Worm (Caenorhabditis elegans) whole organism, L3 larva: ENCODE measurements around the gene C07A9.5.
"Not testable (repeated sequence)": the region's sequence is repeated elsewhere in the genome, so short reads cannot be mapped to it uniquely, and the experiment has no call there.

Experiments used
- R02D3.7 ChIP-seq: fragments of 150-350 bp; optimal IDR thresholded peaks from 2 replicates; lab custom pipeline; 2014; ENCODE audit warnings: missing biosample characterization, missing genetic modification characterization
- ZK546.5 ChIP-seq: sonication (generic microtip); optimal IDR thresholded peaks from 2 replicates; lab custom pipeline; 2017; ENCODE audit warnings: missing biosample characterization, missing genetic modification characterization
- aly-2 ChIP-seq: fragments of 150-350 bp; optimal IDR thresholded peaks from 2 replicates; lab custom pipeline; 2014; ENCODE audit warnings: missing biosample characterization, missing genetic modification characterization
- ama-1 ChIP-seq: fragments of 150-350 bp; optimal IDR thresholded peaks from 2 replicates; lab custom pipeline; 2018
- ceh-16 ChIP-seq: sonication (generic microtip); optimal IDR thresholded peaks from 2 replicates; lab custom pipeline; 2017; ENCODE audit warnings: missing biosample characterization, missing genetic modification characterization
- ceh-28 ChIP-seq: fragments of 150-350 bp; optimal IDR thresholded peaks from 2 replicates; lab custom pipeline; 2014; ENCODE audit warnings: missing biosample characterization, missing genetic modification reagents, missing genetic modification characterization
- ceh-82 ChIP-seq: fragments of 150-350 bp; optimal IDR thresholded peaks from 2 replicates; lab custom pipeline; 2014; ENCODE audit warnings: missing biosample characterization, missing genetic modification characterization
- ceh-9 ChIP-seq: sonication (generic microtip); optimal IDR thresholded peaks from 2 replicates; lab custom pipeline; 2018; ENCODE audit warnings: missing biosample characterization, missing genetic modification characterization
- daf-12 ChIP-seq: fragments of 150-350 bp; optimal IDR thresholded peaks from 2 replicates; lab custom pipeline; 2014; ENCODE audit warnings: missing biosample characterization, missing genetic modification reagents, missing genetic modification characterization
- egl-27 ChIP-seq: sonication (generic microtip); optimal IDR thresholded peaks from 4 replicates; lab custom pipeline; 2017; ENCODE audit warnings: missing biosample characterization, missing genetic modification reagents, missing genetic modification characterization
- egl-5 ChIP-seq: fragments of 150-350 bp; optimal IDR thresholded peaks from 2 replicates; lab custom pipeline; 2017; ENCODE audit warnings: missing biosample characterization, missing genetic modification reagents, missing genetic modification characterization, inconsistent platforms
- elt-1 ChIP-seq: fragments of 150-350 bp; optimal IDR thresholded peaks from 2 replicates; lab custom pipeline; 2014; ENCODE audit warnings: missing biosample characterization, missing genetic modification characterization
- elt-2 ChIP-seq: sonication (generic microtip); optimal IDR thresholded peaks from 2 replicates; lab custom pipeline; 2016; ENCODE audit warnings: missing genetic modification reagents, mild to moderate bottlenecking, missing genetic modification characterization, missing compliant biosample characterization
- elt-3 ChIP-seq, 3 experiments: fragments of 150-350 bp in 1 of 3; sonication (generic microtip) in 2 of 3; optimal IDR thresholded peaks; 2 replicates in 2 of 3; 4 replicates in 1 of 3; lab custom pipeline; 2014 to 2017; ENCODE audit warnings: missing biosample characterization in 3 of 3, missing genetic modification characterization in 3 of 3
- eor-1 ChIP-seq, 2 experiments: fragments of 150-350 bp; optimal IDR thresholded peaks; 2 replicates each; lab custom pipeline; 2014 to 2018; ENCODE audit warnings: missing biosample characterization in 2 of 2, missing genetic modification characterization in 2 of 2
- fkh-10 ChIP-seq: sonication (generic microtip); optimal IDR thresholded peaks from 2 replicates; lab custom pipeline; 2017; ENCODE audit warnings: missing biosample characterization, missing genetic modification reagents, missing genetic modification characterization
- fkh-2 ChIP-seq: fragments of 150-350 bp; optimal IDR thresholded peaks from 2 replicates; lab custom pipeline; 2014; ENCODE audit warnings: missing biosample characterization, missing genetic modification reagents, missing genetic modification characterization
- fos-1 ChIP-seq: fragments of 150-350 bp; optimal IDR thresholded peaks from 2 replicates; lab custom pipeline; 2014; ENCODE audit warnings: missing biosample characterization, missing genetic modification characterization
- hmg-11 ChIP-seq: sonication (generic microtip); optimal IDR thresholded peaks from 2 replicates; lab custom pipeline; 2016; ENCODE audit warnings: missing genetic modification characterization, missing compliant biosample characterization
- jun-1 ChIP-seq: fragments of 150-350 bp; optimal IDR thresholded peaks from 2 replicates; lab custom pipeline; 2014; ENCODE audit warnings: missing biosample characterization, missing genetic modification reagents, missing genetic modification characterization
- lin-15B ChIP-seq: fragments of 150-350 bp; optimal IDR thresholded peaks from 2 replicates; lab custom pipeline; 2014; ENCODE audit warnings: missing biosample characterization, missing genetic modification characterization
- lin-39 ChIP-seq: fragments of 150-350 bp; optimal IDR thresholded peaks from 2 replicates; lab custom pipeline; 2018; ENCODE audit warnings: missing biosample characterization, missing genetic modification reagents, missing genetic modification characterization
- lsy-12 ChIP-seq: sonication (generic microtip); optimal IDR thresholded peaks from 2 replicates; lab custom pipeline; 2016; ENCODE audit warnings: mild to moderate bottlenecking, missing genetic modification characterization, missing compliant biosample characterization
- mdl-1 ChIP-seq: fragments of 150-350 bp; optimal IDR thresholded peaks from 2 replicates; lab custom pipeline; 2014; ENCODE audit warnings: missing biosample characterization, missing genetic modification characterization
- mml-1 ChIP-seq: fragments of 150-350 bp; sonication (generic microtip); optimal IDR thresholded peaks from 3 replicates; lab custom pipeline; 2014; ENCODE audit warnings: missing biosample characterization, missing genetic modification characterization
- nfya-1 ChIP-seq: sonication (generic microtip); optimal IDR thresholded peaks from 2 replicates; lab custom pipeline; 2017; ENCODE audit warnings: missing genetic modification characterization, mild to moderate bottlenecking, missing compliant biosample characterization, antibody characterized with exemption, moderate library complexity; ENCODE audit not compliant: insufficient read depth
- nhr-11 ChIP-seq: fragments of 150-350 bp; optimal IDR thresholded peaks from 2 replicates; lab custom pipeline; 2014; ENCODE audit warnings: missing biosample characterization, missing genetic modification characterization
- nhr-12 ChIP-seq: fragments of 150-350 bp; optimal IDR thresholded peaks from 2 replicates; lab custom pipeline; 2014; ENCODE audit warnings: missing biosample characterization, missing genetic modification characterization
- nhr-23 ChIP-seq: fragments of 150-350 bp; optimal IDR thresholded peaks from 2 replicates; lab custom pipeline; 2014; ENCODE audit warnings: missing biosample characterization, missing genetic modification reagents, missing genetic modification characterization
- nhr-237 ChIP-seq: fragments of 150-350 bp; optimal IDR thresholded peaks from 2 replicates; lab custom pipeline; 2014; ENCODE audit warnings: missing biosample characterization, missing genetic modification characterization
- nhr-25 ChIP-seq: sonication (generic microtip); optimal IDR thresholded peaks from 2 replicates; lab custom pipeline; 2017; ENCODE audit warnings: missing biosample characterization, missing genetic modification characterization
- nhr-28 ChIP-seq: fragments of 150-350 bp; optimal IDR thresholded peaks from 2 replicates; lab custom pipeline; 2014; ENCODE audit warnings: missing biosample characterization, missing genetic modification characterization
- nhr-43 ChIP-seq: sonication (generic microtip); optimal IDR thresholded peaks from 2 replicates; lab custom pipeline; 2016; ENCODE audit warnings: mild to moderate bottlenecking, missing genetic modification characterization, missing compliant biosample characterization; ENCODE audit not compliant: poor library complexity, severe bottlenecking
- nhr-67 ChIP-seq: fragments of 150-350 bp; optimal IDR thresholded peaks from 2 replicates; lab custom pipeline; 2014; ENCODE audit warnings: missing biosample characterization, missing genetic modification characterization
- nhr-76 ChIP-seq: fragments of 150-350 bp; sonication (generic microtip); optimal IDR thresholded peaks from 5 replicates; lab custom pipeline; 2014; ENCODE audit warnings: missing biosample characterization, missing genetic modification characterization
- nhr-77 ChIP-seq: fragments of 150-350 bp; optimal IDR thresholded peaks from 2 replicates; lab custom pipeline; 2014; ENCODE audit warnings: missing biosample characterization, missing genetic modification characterization
- pha-4 ChIP-seq: fragments of 150-350 bp; optimal IDR thresholded peaks from 2 replicates; lab custom pipeline; 2014; ENCODE audit warnings: missing biosample characterization, missing genetic modification reagents, missing genetic modification characterization
- pqm-1 ChIP-seq: fragments of 150-350 bp; optimal IDR thresholded peaks from 2 replicates; lab custom pipeline; 2017; ENCODE audit warnings: missing biosample characterization, missing genetic modification characterization, inconsistent platforms
- sea-2 ChIP-seq: fragments of 150-350 bp; sonication (generic microtip); optimal IDR thresholded peaks from 4 replicates; lab custom pipeline; 2014; ENCODE audit warnings: missing biosample characterization, missing genetic modification reagents, missing genetic modification characterization
- skn-1 ChIP-seq: fragments of 150-350 bp; optimal IDR thresholded peaks from 2 replicates; lab custom pipeline; 2014; ENCODE audit warnings: missing biosample characterization, missing genetic modification characterization
- snpc-4 ChIP-seq: fragments of 150-350 bp; optimal IDR thresholded peaks from 2 replicates; lab custom pipeline; 2014; ENCODE audit warnings: missing biosample characterization, missing genetic modification characterization
- tbx-2 ChIP-seq: sonication (generic microtip); optimal IDR thresholded peaks from 2 replicates; lab custom pipeline; 2016; ENCODE audit warnings: mild to moderate bottlenecking, missing genetic modification characterization, missing compliant biosample characterization
- unc-39 ChIP-seq: sonication (generic microtip); optimal IDR thresholded peaks from 4 replicates; lab custom pipeline; 2017; ENCODE audit warnings: missing biosample characterization, missing genetic modification characterization
- unc-62 ChIP-seq: fragments of 150-350 bp; sonication (generic microtip); optimal IDR thresholded peaks from 4 replicates; lab custom pipeline; 2014; ENCODE audit warnings: missing biosample characterization, missing genetic modification reagents, missing genetic modification characterization
- zag-1 ChIP-seq: fragments of 150-350 bp; optimal IDR thresholded peaks from 2 replicates; lab custom pipeline; 2014; ENCODE audit warnings: missing biosample characterization, missing genetic modification characterization
- ztf-11 ChIP-seq: fragments of 150-350 bp; optimal IDR thresholded peaks from 2 replicates; lab custom pipeline; 2014; ENCODE audit warnings: missing biosample characterization, missing genetic modification characterization
- ztf-4 ChIP-seq: fragments of 150-350 bp; optimal IDR thresholded peaks from 2 replicates; lab custom pipeline; 2014; ENCODE audit warnings: missing biosample characterization, missing genetic modification characterization

Gene C07A9.5

DNA sequence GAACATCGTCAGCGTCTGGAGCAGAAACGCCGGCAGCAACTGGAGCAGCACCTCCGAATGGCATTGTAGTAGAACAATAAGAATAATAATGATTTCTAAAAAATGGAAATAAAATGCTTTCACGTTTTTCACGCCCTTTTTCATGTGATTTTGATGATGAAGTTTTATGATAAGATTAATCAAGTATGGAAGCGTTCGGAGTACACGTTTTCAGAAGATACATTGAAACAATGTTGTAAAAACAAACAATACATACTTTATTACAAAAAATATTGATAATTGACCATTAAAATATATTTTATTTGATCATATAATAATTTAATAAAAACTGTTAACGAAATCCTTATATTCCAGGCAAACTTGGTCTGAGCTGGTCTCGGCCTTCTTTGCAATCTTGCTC is 1.4 kb downstream of the C07A9.5 start, which contains the start of gene C07A9.13:
C07A9.13 (minus strand) TSS at position 101 of the 400 bp plus-strand sequence.
- TF ChIP-seq elt-2, lsy-12, ama-1: not testable (repeated sequence)

DNA sequence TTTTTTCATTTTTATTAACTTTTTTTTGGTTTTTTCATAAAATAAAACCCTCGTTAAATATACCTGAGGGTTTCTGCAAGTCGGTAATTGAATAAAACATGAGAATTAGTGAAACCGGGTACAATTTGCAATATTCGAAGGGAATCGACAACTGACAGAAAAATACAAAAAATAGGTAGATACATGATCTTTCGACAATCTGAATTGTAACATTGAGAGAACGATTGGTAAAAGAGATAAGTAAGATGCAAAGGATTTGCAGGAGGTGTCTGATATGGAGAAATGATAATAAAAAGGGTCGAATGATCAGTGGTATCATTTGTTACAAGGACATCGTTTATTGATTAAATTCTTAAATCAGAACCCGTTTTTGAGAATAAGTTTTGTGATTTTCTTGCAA is 3.8 kb downstream of the C07A9.5 start, which contains the start of gene ugt-60:
ugt-60 (minus strand) TSS at position 233 of the 400 bp plus-strand sequence.
- TF ChIP-seq elt-3 (tag; optimal IDR thresholded peaks at IDR 0.05; lab: Kevin White, UChicago) (peak in 1 of 3 experiments; percentile 10), ama-1 (no peak)

DNA sequence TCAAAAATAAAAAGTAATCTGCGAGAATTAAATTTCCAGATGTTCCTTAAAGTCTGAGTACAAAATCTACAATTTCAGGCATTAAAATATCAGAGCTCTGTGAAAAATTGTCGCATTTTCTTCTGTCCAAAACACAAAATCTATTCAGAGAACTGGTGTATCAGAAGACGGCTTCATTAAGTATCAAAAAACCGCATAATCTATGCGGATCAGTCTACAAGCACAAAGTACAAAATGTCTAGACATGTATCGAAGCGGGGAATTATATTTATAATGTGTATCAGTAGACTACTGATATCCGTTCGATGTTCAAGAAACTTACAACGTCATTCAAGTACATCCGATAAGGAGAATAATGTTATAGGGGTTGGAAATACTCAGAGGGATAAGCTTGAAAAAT is 13.1 kb downstream of the C07A9.5 start:
- TF ChIP-seq nhr-77 (tag; lab: Kevin White, UChicago) = no peak
- TF ChIP-seq ceh-82 (tag; lab: Kevin White, UChicago) = no peak

DNA sequence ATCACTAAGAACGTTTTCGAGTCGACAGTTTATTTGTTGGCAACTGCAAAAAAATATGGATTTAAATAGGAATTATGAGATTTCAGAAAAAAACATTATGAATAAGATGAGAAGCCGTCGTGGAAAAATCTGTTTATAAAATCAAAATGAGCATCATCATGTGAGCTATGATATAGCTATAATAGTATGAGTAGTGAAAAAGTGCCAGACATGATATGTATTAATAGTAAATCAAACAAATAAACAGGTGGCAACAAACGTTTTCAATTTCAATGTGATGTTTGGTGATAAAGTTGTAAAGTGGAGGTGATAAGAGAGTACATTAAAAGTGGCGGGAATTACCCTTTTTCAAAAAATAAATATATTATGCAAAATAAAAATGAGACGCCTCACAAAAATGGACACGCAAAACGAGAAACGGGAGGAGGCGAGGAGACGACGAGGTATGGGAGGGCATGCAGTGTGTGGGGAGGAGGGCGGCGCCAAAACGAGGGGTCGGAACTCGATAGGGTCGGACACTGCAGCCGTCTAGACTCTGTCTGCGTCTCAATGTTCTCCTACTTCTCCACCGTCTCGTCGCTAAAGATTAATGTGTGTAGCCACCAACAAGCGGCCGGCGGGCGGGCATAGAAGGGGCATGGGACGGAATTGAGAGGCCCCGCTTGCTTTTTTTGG is 14.9 kb downstream of the C07A9.5 start, which contains the start of gene C07A9.9:
C07A9.9 (minus strand) TSS at position 51 of the 675 bp plus-strand sequence.
- TF ChIP-seq elt-1 (peak; percentile 63), nfya-1 (peak; percentile 89), snpc-4 (tag; lab: Kevin White, UChicago) (peak; percentile 53), ceh-82 (tag; lab: Kevin White, UChicago) (no peak), jun-1 (tag; lab: Kevin White, UChicago) (peak; percentile 34), fkh-10 (peak; percentile 33), mml-1 (tag; lab: Kevin White, UChicago) (no peak), ZK546.5 (tag; lab: Kevin White, UChicago) (no peak), ama-1 (no peak), mdl-1 (tag; lab: Kevin White, UChicago) (peak; percentile 35), egl-27 (tag; lab: Kevin White, UChicago) (peak; percentile 39), R02D3.7 (no peak), egl-5 (tag; lab: Kevin White, UChicago) (peak; percentile 27), eor-1 (tag; optimal IDR thresholded peaks at IDR 0.05; lab: Kevin White, UChicago) (no peak), ztf-11 (no peak), unc-62 (GFP tag; lab: Kevin White, UChicago) (peak; percentile 31), ceh-28 (tag; lab: Kevin White, UChicago) (peak; percentile 31), elt-2 (peak; percentile 81), zag-1 (tag; lab: Kevin White, UChicago) (no peak), fkh-2 (no peak), nhr-43 (tag; lab: Kevin White, UChicago) (peak; percentile 46), skn-1 (tag; lab: Kevin White, UChicago) (no peak), lsy-12 (peak; percentile 26), elt-3 (tag; optimal IDR thresholded peaks at IDR 0.05; lab: Kevin White, UChicago) (no peak), nhr-25 (peak; percentile 65), aly-2 (tag; lab: Kevin White, UChicago) (no peak), nhr-23 (tag; lab: Kevin White, UChicago) (peak; percentile 35), ceh-16 (tag; lab: Kevin White, UChicago) (no peak), nhr-12 (no peak), tbx-2 (tag; lab: Kevin White, UChicago) (peak; percentile 50), nhr-28 (no peak), sea-2 (no peak), pha-4 (tag; lab: Kevin White, UChicago) (peak; percentile 70), nhr-11 (tag; lab: Kevin White, UChicago) (no peak), pqm-1 (peak; percentile 24), nhr-76 (no peak), fos-1 (tag; lab: Kevin White, UChicago) (no peak), hmg-11 (peak; percentile 97), unc-39 (tag; lab: Kevin White, UChicago) (no peak), nhr-237 (tag; lab: Kevin White, UChicago) (no peak), lin-15B (tag; lab: Kevin White, UChicago) (peak; percentile 32), daf-12 (tag; lab: Kevin White, UChicago) (no peak), nhr-67 (tag; lab: Kevin White, UChicago) (no peak), lin-39 (peak; percentile 97), ztf-4 (tag; lab: Kevin White, UChicago) (no peak), nhr-77 (tag; lab: Kevin White, UChicago) (no peak), ceh-9 (tag; lab: Kevin White, UChicago) (no peak)
